Worm (Caenorhabditis elegans) whole organism, L2 larva: ENCODE results near the gene ncx-5.

ENCODE experiments used
- R02D3.7 ChIP-seq: fragments of 150-350 bp; optimal IDR thresholded peaks from 2 replicates; lab custom pipeline; 2014; ENCODE audit warnings: missing biosample characterization, missing genetic modification characterization
- ama-1 ChIP-seq: fragments of 150-350 bp; optimal IDR thresholded peaks from 2 replicates; lab custom pipeline; 2018; ENCODE audit warnings: inconsistent platforms
- ceh-16 ChIP-seq: fragments of 150-350 bp; optimal IDR thresholded peaks from 2 replicates; lab custom pipeline; 2014; ENCODE audit warnings: missing biosample characterization, missing genetic modification characterization
- ceh-82 ChIP-seq: fragments of 150-350 bp; optimal IDR thresholded peaks from 2 replicates; lab custom pipeline; 2014; ENCODE audit warnings: missing biosample characterization, missing genetic modification characterization
- elt-3 ChIP-seq: sonication (generic microtip); optimal IDR thresholded peaks from 2 replicates; lab custom pipeline; 2017; ENCODE audit warnings: missing biosample characterization, missing genetic modification characterization
- lin-39 ChIP-seq: fragments of 150-350 bp; optimal IDR thresholded peaks from 2 replicates; lab custom pipeline; 2014; ENCODE audit warnings: missing biosample characterization, missing genetic modification reagents, missing genetic modification characterization
- lsy-2 ChIP-seq, 2 experiments: fragments of 150-350 bp in 1 of 2; sonication (generic microtip) in 1 of 2; optimal IDR thresholded peaks; 2 replicates each; lab custom pipeline; 2014 to 2017; ENCODE audit warnings: missing biosample characterization in 2 of 2, missing genetic modification characterization in 2 of 2
- mdl-1 ChIP-seq, 2 experiments: fragments of 150-350 bp in 1 of 2; sonication (generic microtip) in 1 of 2; optimal IDR thresholded peaks; 2 replicates each; lab custom pipeline; 2017; ENCODE audit warnings: missing biosample characterization in 2 of 2, missing genetic modification characterization in 2 of 2
- nhr-12 ChIP-seq: fragments of 150-350 bp; optimal IDR thresholded peaks from 2 replicates; lab custom pipeline; 2014; ENCODE audit warnings: missing biosample characterization, missing genetic modification characterization
- nhr-237 ChIP-seq: fragments of 150-350 bp; optimal IDR thresholded peaks from 2 replicates; lab custom pipeline; 2014; ENCODE audit warnings: missing biosample characterization, missing genetic modification characterization
- unc-55 ChIP-seq: fragments of 150-350 bp; sonication (generic microtip); optimal IDR thresholded peaks from 3 replicates; lab custom pipeline; 2014; ENCODE audit warnings: missing biosample characterization, missing genetic modification reagents, missing genetic modification characterization
- unc-62 ChIP-seq: fragments of 150-350 bp; optimal IDR thresholded peaks from 2 replicates; lab custom pipeline; 2014; ENCODE audit warnings: missing biosample characterization, missing genetic modification reagents, missing genetic modification characterization
- zag-1 ChIP-seq: fragments of 150-350 bp; optimal IDR thresholded peaks from 2 replicates; lab custom pipeline; 2014; ENCODE audit warnings: missing biosample characterization, missing genetic modification characterization

- TF ChIP-seq R02D3.7 (tag; lab: Kevin White, UChicago): no peak
- no peak for TF ChIP-seq elt-3 (tag; lab: Kevin White, UChicago)
- no peak for TF ChIP-seq nhr-237 (tag; lab: Kevin White, UChicago)
- TF ChIP-seq ama-1: no peak
- no peak for TF ChIP-seq zag-1 (tag; lab: Kevin White, UChicago)
- no peak for TF ChIP-seq mdl-1 (tag; optimal IDR thresholded peaks at IDR 0.05; lab: Kevin White, UChicago)
- TF ChIP-seq lsy-2 (tag; optimal IDR thresholded peaks at IDR 0.05; lab: Kevin White, UChicago): no peak
- TF ChIP-seq ceh-82 (tag; lab: Kevin White, UChicago): no peak
- TF ChIP-seq ceh-16 (tag; lab: Kevin White, UChicago): no peak
- TF ChIP-seq unc-62 (GFP tag; lab: Kevin White, UChicago): no peak
- TF ChIP-seq unc-55: no peak
- TF ChIP-seq nhr-12: no peak
- no peak for TF ChIP-seq lin-39 (tag; lab: Kevin White, UChicago)
These were observed 49.2 kb upstream of the ncx-5 start, which contains the start of gene F25D1.8 for ce11 chrV:10539114-10539513.
